Worm (Caenorhabditis elegans) whole organism, late embryonic: ENCODE results near the gene C45G9.4.

Experiments used
- C38D4.7 ChIP-seq: fragments of 200-800 bp; sonication (Bioruptor generic); optimal IDR thresholded peaks from 2 replicates; lab custom pipeline; 2018; ENCODE audit warnings: mild to moderate bottlenecking, missing genetic modification characterization, moderate library complexity, missing compliant biosample characterization
- F13H6.1 ChIP-seq: sonication (generic microtip); optimal IDR thresholded peaks from 2 replicates; lab custom pipeline; 2016; ENCODE audit warnings: missing genetic modification characterization, missing compliant biosample characterization
- K09A11.1 ChIP-seq: sonication (generic microtip); optimal IDR thresholded peaks from 2 replicates; lab custom pipeline; 2017; ENCODE audit warnings: antibody characterized with exemption, mild to moderate bottlenecking, missing genetic modification characterization, missing compliant biosample characterization; ENCODE audit not compliant: insufficient read depth
- T23F11.4 ChIP-seq: fragments of 200-800 bp; sonication (Bioruptor generic); optimal IDR thresholded peaks from 2 replicates; lab custom pipeline; 2018; ENCODE audit warnings: mild to moderate bottlenecking, missing genetic modification characterization, missing compliant biosample characterization
- Y22D7AL.16 ChIP-seq: sonication (generic microtip); optimal IDR thresholded peaks from 2 replicates; lab custom pipeline; 2016; ENCODE audit warnings: missing genetic modification characterization, missing compliant biosample characterization
- ahr-1 ChIP-seq: sonication (generic microtip); optimal IDR thresholded peaks from 2 replicates; lab custom pipeline; 2016; ENCODE audit warnings: missing genetic modification characterization, missing compliant biosample characterization
- ceh-14 ChIP-seq: sonication (generic microtip); optimal IDR thresholded peaks from 2 replicates; lab custom pipeline; 2016; ENCODE audit warnings: missing genotype, missing genetic modification characterization, missing compliant biosample characterization
- ceh-18 ChIP-seq: sonication (generic microtip); optimal IDR thresholded peaks from 2 replicates; lab custom pipeline; 2016; ENCODE audit warnings: missing genetic modification characterization, missing compliant biosample characterization
- ceh-2 ChIP-seq: sonication (generic microtip); optimal IDR thresholded peaks from 2 replicates; lab custom pipeline; 2016; ENCODE audit warnings: missing genotype, missing genetic modification characterization, missing compliant biosample characterization
- ceh-22 ChIP-seq: sonication (generic microtip); optimal IDR thresholded peaks from 2 replicates; lab custom pipeline; 2017; ENCODE audit warnings: missing biosample characterization, missing genetic modification characterization
- ceh-24 ChIP-seq: sonication (generic microtip); optimal IDR thresholded peaks from 2 replicates; lab custom pipeline; 2016; ENCODE audit warnings: mild to moderate bottlenecking, missing genetic modification characterization, missing compliant biosample characterization
- ceh-30 ChIP-seq: fragments of 150-350 bp; optimal IDR thresholded peaks from 2 replicates; lab custom pipeline; 2014; ENCODE audit warnings: missing biosample characterization, missing genetic modification characterization
- ceh-31 ChIP-seq: sonication (generic microtip); optimal IDR thresholded peaks from 2 replicates; lab custom pipeline; 2016; ENCODE audit warnings: missing genetic modification characterization, missing compliant biosample characterization
- ceh-45 ChIP-seq: fragments of 200-800 bp; sonication (Bioruptor generic); IDR thresholded peaks from 2 replicates; pipeline ENCODE4 v1.3.6; 2022; ENCODE audit warnings: missing genetic modification reagents, missing genetic modification characterization, missing compliant biosample characterization
- ceh-6 ChIP-seq: fragments of 200-800 bp; sonication (Bioruptor generic); optimal IDR thresholded peaks from 2 replicates; lab custom pipeline; 2018; ENCODE audit warnings: mild to moderate bottlenecking, missing genetic modification characterization, missing compliant biosample characterization
- che-1 ChIP-seq: sonication (generic microtip); optimal IDR thresholded peaks from 2 replicates; lab custom pipeline; 2016; ENCODE audit warnings: mild to moderate bottlenecking, missing genetic modification characterization, missing compliant biosample characterization
- dve-1 ChIP-seq: sonication (generic microtip); optimal IDR thresholded peaks from 2 replicates; lab custom pipeline; 2017; ENCODE audit warnings: antibody characterized with exemption, mild to moderate bottlenecking, missing genetic modification characterization, missing compliant biosample characterization
- ets-4 ChIP-seq: sonication (generic microtip); optimal IDR thresholded peaks from 2 replicates; lab custom pipeline; 2016; ENCODE audit warnings: missing genetic modification characterization, missing compliant biosample characterization
- eyg-1 ChIP-seq: sonication (generic microtip); optimal IDR thresholded peaks from 2 replicates; lab custom pipeline; 2016; ENCODE audit warnings: missing genotype, missing genetic modification characterization, missing compliant biosample characterization
- fax-1 ChIP-seq: sonication (generic microtip); optimal IDR thresholded peaks from 2 replicates; lab custom pipeline; 2016; ENCODE audit warnings: missing genotype, missing genetic modification characterization, missing compliant biosample characterization
- fkh-6 ChIP-seq: sonication (generic microtip); optimal IDR thresholded peaks from 2 replicates; lab custom pipeline; 2016; ENCODE audit warnings: missing genetic modification characterization, missing compliant biosample characterization
- hlh-15 ChIP-seq: sonication (generic microtip); optimal IDR thresholded peaks from 2 replicates; lab custom pipeline; 2016; ENCODE audit warnings: missing genetic modification characterization, missing compliant biosample characterization
- hlh-30 ChIP-seq: sonication (generic microtip); optimal IDR thresholded peaks from 2 replicates; lab custom pipeline; 2017; ENCODE audit warnings: antibody characterized with exemption, missing genetic modification characterization, missing compliant biosample characterization; ENCODE audit not compliant: insufficient read depth
- nfya-1 ChIP-seq: sonication (generic microtip); optimal IDR thresholded peaks from 2 replicates; lab custom pipeline; 2017; ENCODE audit warnings: missing genetic modification characterization, mild to moderate bottlenecking, missing compliant biosample characterization, antibody characterized with exemption, moderate library complexity
- nhr-11 ChIP-seq: fragments of 150-350 bp; optimal IDR thresholded peaks from 2 replicates; lab custom pipeline; 2014; ENCODE audit warnings: missing biosample characterization, missing genetic modification characterization
- nhr-232 ChIP-seq: sonication (generic microtip); optimal IDR thresholded peaks from 2 replicates; lab custom pipeline; 2016; ENCODE audit warnings: missing genetic modification characterization, missing compliant biosample characterization
- npax-4 ChIP-seq: sonication (generic microtip); optimal IDR thresholded peaks from 2 replicates; lab custom pipeline; 2016; ENCODE audit warnings: missing genetic modification characterization, missing compliant biosample characterization
- odd-2 ChIP-seq: sonication (generic microtip); optimal IDR thresholded peaks from 2 replicates; lab custom pipeline; 2017; ENCODE audit warnings: antibody characterized with exemption, mild to moderate bottlenecking, missing genetic modification characterization, missing compliant biosample characterization
- pag-3 ChIP-seq: sonication (generic microtip); optimal IDR thresholded peaks from 2 replicates; lab custom pipeline; 2016; ENCODE audit warnings: missing compliant biosample characterization, missing genetic modification characterization, borderline replicate concordance
- pat-9 ChIP-seq: fragments of 200-800 bp; sonication (Bioruptor generic); optimal IDR thresholded peaks from 2 replicates; lab custom pipeline; 2018; ENCODE audit warnings: mild to moderate bottlenecking, missing genetic modification characterization, moderate library complexity, missing compliant biosample characterization
- pax-1 ChIP-seq: fragments of 150-350 bp; optimal IDR thresholded peaks from 2 replicates; lab custom pipeline; 2014; ENCODE audit warnings: missing biosample characterization, missing genetic modification characterization
- pha-4 ChIP-seq: fragments of 150-350 bp; optimal IDR thresholded peaks from 2 replicates; lab custom pipeline; 2018; ENCODE audit warnings: missing biosample characterization, missing genetic modification reagents, missing genetic modification characterization
- pqm-1 ChIP-seq: sonication (generic microtip); optimal IDR thresholded peaks from 2 replicates; lab custom pipeline; 2016; ENCODE audit warnings: missing genetic modification characterization, missing compliant biosample characterization
- rnt-1 ChIP-seq: sonication (generic microtip); optimal IDR thresholded peaks from 2 replicates; lab custom pipeline; 2016; ENCODE audit warnings: missing genetic modification characterization, missing compliant biosample characterization
- sdc-2 ChIP-seq: sonication (generic microtip); optimal IDR thresholded peaks from 2 replicates; lab custom pipeline; 2016; ENCODE audit warnings: missing genotype, missing genetic modification characterization, missing compliant biosample characterization
- sox-2 ChIP-seq: fragments of 200-800 bp; sonication (Bioruptor generic); IDR thresholded peaks from 2 replicates; pipeline ENCODE4 v1.3.6; 2022; ENCODE audit warnings: missing genetic modification reagents, missing genetic modification characterization, missing compliant biosample characterization
- sox-4 ChIP-seq: sonication (generic microtip); optimal IDR thresholded peaks from 2 replicates; lab custom pipeline; 2017; ENCODE audit warnings: mild to moderate bottlenecking, missing genetic modification characterization, inconsistent platforms, missing compliant biosample characterization
- syd-9 ChIP-seq: sonication (generic microtip); optimal IDR thresholded peaks from 2 replicates; lab custom pipeline; 2016; ENCODE audit warnings: mild to moderate bottlenecking, missing genetic modification characterization, moderate library complexity, missing compliant biosample characterization
- tbx-2 ChIP-seq: sonication (generic microtip); optimal IDR thresholded peaks from 2 replicates; lab custom pipeline; 2016; ENCODE audit warnings: missing genetic modification characterization, missing compliant biosample characterization
- tbx-7 ChIP-seq: sonication (generic microtip); optimal IDR thresholded peaks from 2 replicates; lab custom pipeline; 2016; ENCODE audit warnings: missing genotype, missing genetic modification characterization, missing compliant biosample characterization
- unc-42 ChIP-seq: sonication (generic microtip); optimal IDR thresholded peaks from 2 replicates; lab custom pipeline; 2016; ENCODE audit warnings: missing genotype, missing genetic modification characterization, missing compliant biosample characterization
- unc-55 ChIP-seq: sonication (generic microtip); optimal IDR thresholded peaks from 2 replicates; lab custom pipeline; 2017; ENCODE audit warnings: missing biosample characterization, missing genetic modification reagents, missing genetic modification characterization
- unc-86 ChIP-seq: sonication (generic microtip); optimal IDR thresholded peaks from 2 replicates; lab custom pipeline; 2016; ENCODE audit warnings: missing genetic modification characterization, missing compliant biosample characterization
- zip-5 ChIP-seq: sonication (generic microtip); optimal IDR thresholded peaks from 2 replicates; lab custom pipeline; 2016; ENCODE audit warnings: missing genetic modification characterization, missing compliant biosample characterization
- ztf-16 ChIP-seq: sonication (generic microtip); optimal IDR thresholded peaks from 2 replicates; lab custom pipeline; 2017; ENCODE audit warnings: missing genetic modification characterization, missing compliant biosample characterization

Gene C45G9.4

DNA sequence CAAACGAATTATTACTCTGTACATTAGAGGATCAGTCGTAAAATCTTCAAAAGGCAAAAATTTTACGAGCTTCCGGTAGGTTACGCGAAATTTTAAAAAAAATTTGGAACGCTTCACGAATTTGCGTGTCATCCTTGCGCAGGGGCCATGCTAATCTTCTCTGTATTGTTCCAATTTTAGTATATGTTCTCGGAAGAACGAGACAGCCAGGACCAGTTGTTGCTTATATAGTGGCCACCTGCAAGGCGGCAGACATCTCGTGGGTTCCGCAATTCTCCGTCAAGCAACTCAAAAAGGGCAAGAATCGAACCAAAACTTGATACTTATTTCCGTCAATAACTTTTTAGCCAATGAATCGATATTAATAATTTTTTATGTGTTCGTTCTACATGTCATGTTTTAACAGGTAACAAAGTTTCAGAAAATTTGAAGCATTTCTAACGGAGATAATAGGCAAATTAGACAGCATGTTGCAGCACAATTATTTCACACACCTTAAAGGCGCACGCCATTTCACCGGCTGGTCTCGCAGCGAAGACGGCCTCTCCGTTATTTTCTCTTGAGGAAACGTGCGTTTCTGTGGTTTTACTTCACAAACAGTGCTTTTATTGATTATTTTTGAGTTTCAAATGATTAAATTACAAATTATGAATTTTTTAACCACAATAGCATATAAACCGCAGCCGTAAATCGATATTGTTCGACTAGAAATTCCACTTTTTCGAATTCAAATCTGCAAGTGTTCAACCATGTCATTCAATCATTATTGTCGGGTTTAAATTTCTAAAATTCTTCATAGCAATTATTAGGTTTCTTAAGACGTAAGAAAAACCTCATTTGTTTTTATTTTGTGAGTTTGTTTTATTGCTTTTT is 18.4 kb downstream of the C45G9.4 start (continued):
- TF ChIP-seq syd-9 (tag; lab: Kevin White, UChicago) (no peak), ceh-24 (tag; lab: Kevin White, UChicago) (peak; percentile 54), odd-2 (no peak), ets-4 (tag; lab: Kevin White, UChicago) (peak; percentile 82), zip-5 (tag; lab: Kevin White, UChicago) (peak; percentile 72), ahr-1 (tag; lab: Kevin White, UChicago) (peak; percentile 15), rnt-1 (tag; lab: Kevin White, UChicago) (no peak), sdc-2 (tag; lab: Kevin White, UChicago) (peak; percentile 46), Y22D7AL.16 (tag; lab: Kevin White, UChicago) (peak; percentile 28), unc-55 (no peak), K09A11.1 (no peak), fkh-6 (peak; percentile 78), unc-86 (tag; lab: Kevin White, UChicago) (peak; percentile 57), ceh-6 (GFP tag; lab: Kevin White, UChicago) (peak; percentile 69), hlh-15 (tag; lab: Kevin White, UChicago) (no peak), ceh-14 (tag; lab: Kevin White, UChicago) (peak; percentile 82), pag-3 (tag; lab: Kevin White, UChicago) (no peak), tbx-2 (peak; percentile 68), pha-4 (no peak), che-1 (tag; lab: Kevin White, UChicago) (peak; percentile 67), pat-9 (tag; lab: Kevin White, UChicago) (peak; percentile 44), fax-1 (tag; lab: Kevin White, UChicago) (peak; percentile 54), sox-4 (tag; lab: Kevin White, UChicago) (peak; percentile 57), ceh-31 (tag; lab: Kevin White, UChicago) (peak; percentile 25), nfya-1 (tag; lab: Kevin White, UChicago) (peak; percentile 52), F13H6.1 (tag; lab: Kevin White, UChicago) (no peak), ceh-45 (GFP tag; lab: Robert Waterston, UW) (peak; percentile 71)

DNA sequence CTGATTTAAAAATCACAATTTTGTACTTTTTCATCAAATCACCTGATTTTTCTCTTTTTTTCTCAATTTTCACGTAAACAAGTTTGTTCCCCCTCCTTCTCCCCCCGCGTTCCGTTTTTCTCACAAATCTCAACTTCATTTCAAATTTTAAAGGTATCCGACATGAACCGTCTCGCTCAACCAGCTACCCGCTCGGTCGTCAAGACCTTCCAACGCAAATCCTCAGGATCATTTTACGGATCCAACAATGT is 19.0 kb downstream of the C45G9.4 start, which contains the start of gene cox-6A:
TSS of gene cox-6A (plus strand) at position 152 of the 251 bp plus-strand sequence.
- TF ChIP-seq pqm-1 (tag; lab: Kevin White, UChicago) (no peak), nhr-232 (tag; lab: Kevin White, UChicago) (no peak), ceh-22 (tag; lab: Kevin White, UChicago) (no peak)

DNA sequence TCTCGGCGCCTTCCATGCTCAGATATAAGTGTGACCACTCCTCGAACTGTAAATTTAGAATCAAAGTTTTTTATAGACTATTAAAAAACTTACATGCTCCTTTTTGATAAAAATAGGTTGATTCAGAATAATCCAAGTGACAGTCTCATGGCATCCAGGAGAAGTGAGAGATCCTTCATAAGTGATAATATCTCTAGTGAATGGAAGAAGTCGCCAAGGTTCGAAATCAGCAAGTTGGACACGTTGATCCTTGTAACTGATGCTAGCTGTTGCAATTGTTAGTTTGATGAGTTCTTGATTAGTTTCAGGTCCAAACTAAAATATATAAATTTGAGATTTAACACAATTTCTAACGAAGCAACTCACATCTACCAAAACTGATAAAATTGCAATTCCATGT is 20.8 kb downstream of the C45G9.4 start:
- TF ChIP-seq C38D4.7 (GFP tag; lab: Kevin White, UChicago) (no peak), ztf-16 (tag; lab: Kevin White, UChicago) (no peak), F13H6.1 (tag; lab: Kevin White, UChicago) (no peak), ceh-18 (no peak)

DNA sequence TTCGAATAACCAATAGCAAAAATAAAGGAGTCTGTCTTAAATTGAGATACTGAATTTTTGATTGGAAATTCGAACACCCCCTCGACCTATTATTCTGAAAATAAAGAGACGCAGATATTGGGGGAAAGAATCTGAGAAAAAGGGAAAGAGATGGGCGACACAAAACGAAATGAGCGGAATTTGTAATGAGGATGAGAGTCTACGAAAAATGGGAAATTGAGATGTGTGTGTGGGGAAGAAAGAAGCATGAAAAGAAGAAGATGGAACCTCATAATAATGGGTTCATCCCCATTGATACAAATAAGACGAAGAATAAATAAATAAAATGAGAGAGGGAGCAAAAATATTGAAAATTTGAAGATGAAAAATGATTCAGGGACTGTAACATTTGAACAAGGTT is 23.0 kb downstream of the C45G9.4 start, which contains the start of gene cah-1:
TSS of gene cah-1 (minus strand) at position 101 of the 400 bp plus-strand sequence.
- no peak for TF ChIP-seq unc-42 (tag; lab: Kevin White, UChicago)
- TF ChIP-seq zip-5 (tag; lab: Kevin White, UChicago), result no peak
- TF ChIP-seq hlh-30 (tag; lab: Kevin White, UChicago), result no peak
- no peak for TF ChIP-seq nhr-11
- TF ChIP-seq ceh-18, result no peak
- no peak for TF ChIP-seq C38D4.7 (GFP tag; lab: Kevin White, UChicago)
- TF ChIP-seq K09A11.1, result no peak
- TF ChIP-seq T23F11.4, result no peak
- no peak for TF ChIP-seq F13H6.1 (tag; lab: Kevin White, UChicago)
- TF ChIP-seq pax-1 (tag; lab: Kevin White, UChicago), result no peak
- TF ChIP-seq ceh-2 (tag; lab: Kevin White, UChicago), result no peak
- no peak for TF ChIP-seq tbx-7
- TF ChIP-seq pha-4, result no peak
- no peak for TF ChIP-seq eyg-1
- TF ChIP-seq dve-1 (tag; lab: Kevin White, UChicago), result no peak
- TF ChIP-seq unc-55, result no peak
- no peak for TF ChIP-seq nfya-1 (tag; lab: Kevin White, UChicago)
- TF ChIP-seq ceh-30 (tag; lab: Kevin White, UChicago), result no peak
- TF ChIP-seq npax-4 (tag; lab: Kevin White, UChicago), result no peak
- TF ChIP-seq sox-2 (GFP tag; lab: Robert Waterston, UW), result no peak
